Fruit fly (Drosophila melanogaster) whole organism: ENCODE data around the gene Hus1-like.

Experiments
- CG8478 ChIP-seq: fragments of >200 bp; optimal IDR thresholded peaks from 2 replicates; lab custom pipeline; 2018; ENCODE audit warnings: inconsistent platforms
- Dll ChIP-seq: fragments of >200 bp; optimal IDR thresholded peaks from 2 replicates; lab custom pipeline; 2017
- EcR ChIP-seq, 2 experiments: fragments of >200 bp; optimal IDR thresholded peaks; 2 replicates each; lab custom pipeline; 2017; ENCODE audit warnings: missing biosample characterization in 2 of 2, missing genetic modification characterization in 2 of 2, missing genetic modification reagents in 2 of 2
- pan ChIP-seq: fragments of >200 bp; optimal IDR thresholded peaks from 2 replicates; lab custom pipeline; 2017
- psq ChIP-seq: fragments of >200 bp; optimal IDR thresholded peaks from 2 replicates; lab custom pipeline; 2017
- usp ChIP-seq: fragments of >200 bp; optimal IDR thresholded peaks from 2 replicates; lab custom pipeline; 2017; ENCODE audit warnings: missing biosample characterization, missing genetic modification characterization, mixed read lengths

DNA sequence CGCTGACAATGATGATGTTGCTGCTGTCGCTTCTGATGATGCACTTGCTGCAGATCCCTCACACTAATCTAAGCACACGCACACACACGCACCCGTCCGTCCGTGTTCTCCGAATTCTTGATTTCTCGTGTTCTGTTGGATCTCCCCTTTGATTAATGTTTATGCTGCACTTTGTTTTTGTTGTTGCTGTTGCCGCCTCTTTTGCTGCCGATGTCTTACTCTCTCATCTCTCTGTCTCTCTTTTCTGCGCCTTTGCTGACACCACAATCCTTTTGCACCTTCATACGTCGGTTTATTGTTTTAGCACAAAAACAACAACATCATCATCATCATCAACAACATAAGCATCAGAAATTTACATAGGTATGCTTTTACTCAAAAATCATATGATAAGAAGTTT is 13.9 kb downstream of the Hus1-like start:
- TF ChIP-seq pan (lab: Kevin White, UChicago) (no peak), CG8478 (lab: Kevin White, UChicago) (no peak), usp (GFP tag; lab: Kevin White, UChicago) (no peak), psq (lab: Kevin White, UChicago) (no peak), EcR (GFP tag; optimal IDR thresholded peaks at IDR 0.05; lab: Kevin White, UChicago) (no peak), Dll (lab: Kevin White, UChicago) (no peak)
